Worm (Caenorhabditis elegans) whole organism, young adult: ENCODE results near the gene ftt-2.

Experiments used
- B0261.1 ChIP-seq: sonication (generic microtip); optimal IDR thresholded peaks from 2 replicates; lab custom pipeline; 2016; ENCODE audit warnings: mild to moderate bottlenecking, missing genetic modification characterization, moderate library complexity, missing compliant biosample characterization
- K12H6.12 ChIP-seq: fragments of 200-800 bp; sonication (Bioruptor generic); optimal IDR thresholded peaks from 2 replicates; lab custom pipeline; 2018; ENCODE audit warnings: mild to moderate bottlenecking, missing genetic modification characterization, missing compliant biosample characterization
- athp-1 ChIP-seq: sonication (generic microtip); optimal IDR thresholded peaks from 2 replicates; lab custom pipeline; 2017; ENCODE audit warnings: mild to moderate bottlenecking, missing genetic modification characterization, missing compliant biosample characterization
- hrde-1 ChIP-seq: sonication (generic microtip); optimal IDR thresholded peaks from 2 replicates; lab custom pipeline; 2016; ENCODE audit warnings: missing genetic modification characterization, mild to moderate bottlenecking, missing compliant biosample characterization, moderate library complexity, missing genotype, missing genetic modification reagents, borderline replicate concordance
- nhr-120 ChIP-seq: fragments of 200-800 bp; sonication (Bioruptor generic); IDR thresholded peaks from 2 replicates; pipeline ENCODE4 v1.3.6; 2022; ENCODE audit warnings: missing genetic modification characterization, missing compliant biosample characterization
- rcor-1 ChIP-seq: fragments of 200-800 bp; sonication (Bioruptor generic); IDR thresholded peaks from 2 replicates; pipeline ENCODE4 v1.3.6; 2022; ENCODE audit warnings: missing genetic modification reagents, missing genetic modification characterization, missing compliant biosample characterization
- snpc-1.1 ChIP-seq: sonication (generic microtip); optimal IDR thresholded peaks from 2 replicates; lab custom pipeline; 2017; ENCODE audit warnings: missing genetic modification characterization, mild to moderate bottlenecking, missing compliant biosample characterization, antibody characterized with exemption, moderate library complexity, missing genotype, missing genetic modification reagents; ENCODE audit not compliant: insufficient read depth

DNA sequence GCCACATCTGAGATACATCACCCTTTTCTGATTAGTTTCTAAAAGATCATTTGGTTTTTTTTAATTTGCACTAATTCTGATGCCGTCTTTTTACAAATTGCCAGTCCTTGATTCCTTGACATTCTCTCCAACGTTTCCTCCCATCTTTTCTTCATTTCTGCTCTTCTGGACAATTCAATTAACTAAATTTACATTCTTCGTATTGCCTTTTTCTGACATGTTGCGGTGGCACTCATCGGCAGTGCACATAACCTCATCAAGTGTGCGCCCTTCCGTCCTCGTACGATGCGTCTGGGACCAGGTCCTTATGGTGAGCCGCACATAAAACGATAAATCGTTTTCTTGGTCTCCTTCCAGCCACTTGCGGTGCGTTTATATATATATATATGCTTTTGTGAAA lies 33.8 kb upstream of the ftt-2 start:
- no peak for TF ChIP-seq rcor-1
- no peak for TF ChIP-seq hrde-1 (tag; lab: Kevin White, UChicago)
- TF ChIP-seq nhr-120: no peak
- TF ChIP-seq B0261.1 (tag; lab: Kevin White, UChicago): no peak
- no peak for TF ChIP-seq athp-1
- TF ChIP-seq snpc-1.1 (tag; lab: Kevin White, UChicago): no peak
- TF ChIP-seq K12H6.12 (tag; lab: Kevin White, UChicago): no peak
